Worm (Caenorhabditis elegans) whole organism, L2 larva: Measurements from ENCODE around the gene idpp-7.

Experiments used
- crh-2 ChIP-seq: sonication (generic microtip); optimal IDR thresholded peaks from 2 replicates; lab custom pipeline; 2017; ENCODE audit warnings: missing biosample characterization, missing genetic modification characterization
- egl-27 ChIP-seq: sonication (generic microtip); optimal IDR thresholded peaks from 3 replicates; lab custom pipeline; 2017; ENCODE audit warnings: missing biosample characterization, missing genetic modification reagents, missing genetic modification characterization
- lsy-2 ChIP-seq, 2 experiments: fragments of 150-350 bp in 1 of 2; sonication (generic microtip) in 1 of 2; optimal IDR thresholded peaks; 2 replicates each; lab custom pipeline; 2014 to 2017; ENCODE audit warnings: missing biosample characterization in 2 of 2, missing genetic modification characterization in 2 of 2
- nhr-11 ChIP-seq: fragments of 150-350 bp; optimal IDR thresholded peaks from 2 replicates; lab custom pipeline; 2014; ENCODE audit warnings: missing biosample characterization, missing genetic modification characterization
- nhr-25 ChIP-seq: fragments of 150-350 bp; sonication (generic microtip); optimal IDR thresholded peaks from 3 replicates; lab custom pipeline; 2014; ENCODE audit warnings: missing biosample characterization, missing genetic modification characterization
- skn-1 ChIP-seq: sonication (generic microtip); optimal IDR thresholded peaks from 2 replicates; lab custom pipeline; 2017; ENCODE audit warnings: missing biosample characterization, missing genetic modification characterization
- snpc-4 ChIP-seq: fragments of 150-350 bp; optimal IDR thresholded peaks from 2 replicates; lab custom pipeline; 2014; ENCODE audit warnings: missing biosample characterization, missing genetic modification characterization
- unc-55 ChIP-seq: fragments of 150-350 bp; sonication (generic microtip); optimal IDR thresholded peaks from 3 replicates; lab custom pipeline; 2014; ENCODE audit warnings: missing biosample characterization, missing genetic modification reagents, missing genetic modification characterization
- unc-62 ChIP-seq: fragments of 150-350 bp; optimal IDR thresholded peaks from 2 replicates; lab custom pipeline; 2014; ENCODE audit warnings: missing biosample characterization, missing genetic modification reagents, missing genetic modification characterization
- ztf-1 ChIP-seq: fragments of 200-800 bp; sonication (Bioruptor generic); conservative IDR thresholded peaks from 2 replicates; pipeline ENCODE4 v1.3.6; 2022; ENCODE audit warnings: missing genetic modification characterization, missing compliant biosample characterization
- ztf-4 ChIP-seq: fragments of 150-350 bp; optimal IDR thresholded peaks from 2 replicates; lab custom pipeline; 2014; ENCODE audit warnings: missing biosample characterization, missing genetic modification characterization

DNA sequence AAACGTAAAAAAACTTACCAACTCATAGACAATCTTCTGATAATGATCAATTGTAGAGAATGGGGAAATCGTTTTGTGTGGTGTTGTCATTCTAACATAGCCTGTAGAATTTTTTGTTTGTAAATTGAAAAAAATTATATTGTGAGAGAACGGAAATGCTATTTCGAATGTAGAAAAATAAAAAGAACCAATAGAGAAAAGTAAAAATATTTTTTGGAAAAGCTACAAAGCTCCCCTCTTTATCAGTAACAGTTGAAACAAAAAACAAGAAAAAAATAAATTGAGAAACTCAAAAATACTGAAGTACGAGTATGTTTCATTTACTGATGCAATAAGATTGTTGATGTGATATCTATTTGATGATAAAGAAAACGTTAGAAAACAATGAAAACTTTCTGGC is 8.1 kb upstream of the idpp-7 start, which contains the start of gene C27D8.3:
- TF ChIP-seq crh-2 (tag; lab: Kevin White, UChicago) (no peak), nhr-11 (tag; lab: Kevin White, UChicago) (no peak), unc-55 (no peak), skn-1 (tag; lab: Kevin White, UChicago) (no peak), ztf-4 (tag; lab: Kevin White, UChicago) (no peak), snpc-4 (tag; lab: Kevin White, UChicago) (no peak), ztf-1 (GFP tag; lab: Robert Waterston, UW) (no peak), egl-27 (tag; lab: Kevin White, UChicago) (no peak), lsy-2 (tag; optimal IDR thresholded peaks at IDR 0.05; lab: Kevin White, UChicago) (no peak), unc-62 (GFP tag; lab: Kevin White, UChicago) (no peak), nhr-25 (tag; lab: Kevin White, UChicago) (no peak)
